Worm (Caenorhabditis elegans) whole organism, young adult: Measurements from ENCODE around the gene hif-1.

ENCODE experiments used
- T26A5.8 ChIP-seq: sonication (generic microtip); optimal IDR thresholded peaks from 2 replicates; lab custom pipeline; 2016; ENCODE audit warnings: missing genetic modification characterization, missing compliant biosample characterization
- athp-1 ChIP-seq: sonication (generic microtip); optimal IDR thresholded peaks from 2 replicates; lab custom pipeline; 2017; ENCODE audit warnings: mild to moderate bottlenecking, missing genetic modification characterization, missing compliant biosample characterization
- attf-3 ChIP-seq: fragments of 200-800 bp; sonication (Bioruptor generic); conservative IDR thresholded peaks from 2 replicates; pipeline ENCODE4 v1.3.6; 2022; ENCODE audit warnings: missing genetic modification reagents, missing genetic modification characterization, missing compliant biosample characterization
- lin-35 ChIP-seq, 3 experiments: fragments of 150-350 bp in 2 of 3; sonication (generic microtip) in 1 of 3; optimal IDR thresholded peaks; 2 replicates each; lab custom pipeline; 2014 to 2018; ENCODE audit warnings: missing biosample characterization in 3 of 3, missing genetic modification characterization in 3 of 3, missing genetic modification reagents in 3 of 3
- nfya-1 ChIP-seq: sonication (generic microtip); optimal IDR thresholded peaks from 2 replicates; lab custom pipeline; 2017; ENCODE audit warnings: antibody characterized with exemption, missing compliant biosample characterization, missing genetic modification characterization, borderline replicate concordance; ENCODE audit not compliant: insufficient read depth
- pha-4 ChIP-seq: fragments of 150-350 bp; sonication (generic microtip); optimal IDR thresholded peaks from 2 replicates; lab custom pipeline; 2014; ENCODE audit warnings: missing biosample characterization, missing genetic modification reagents, missing genetic modification characterization

DNA sequence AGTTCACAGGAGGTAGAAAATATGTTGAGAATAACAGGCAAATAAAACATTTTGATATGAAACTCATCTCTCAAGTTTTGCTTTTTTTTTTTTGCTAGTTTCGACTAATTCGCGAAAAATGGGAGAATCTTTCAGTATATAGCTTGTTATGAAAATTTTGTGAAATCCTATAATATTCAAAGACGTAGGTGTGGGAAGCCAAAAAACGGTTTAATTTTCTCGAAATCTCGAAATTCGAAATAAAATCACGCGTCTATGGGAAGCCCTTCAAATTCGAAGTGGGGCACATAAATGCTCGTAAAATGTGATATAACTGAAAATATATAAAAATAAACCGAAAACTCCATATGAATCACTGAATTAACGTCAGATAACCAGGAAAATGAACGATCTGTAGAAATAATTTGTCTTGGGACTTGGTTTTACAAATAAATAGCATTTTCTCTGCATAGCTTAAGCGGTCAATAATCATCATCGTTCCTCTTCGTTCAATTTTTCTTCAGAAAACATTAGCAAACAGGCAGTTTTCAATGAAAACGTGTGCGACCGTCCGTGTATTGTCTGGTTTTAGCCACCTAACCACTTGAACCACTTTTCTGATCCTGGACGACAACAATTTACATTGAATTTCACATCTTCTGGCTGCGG is 44.9 kb downstream of the hif-1 start, which contains the start of the genes gcy-22 and grl-14:
- no peak for TF ChIP-seq T26A5.8 (tag; lab: Kevin White, UChicago)
- TF ChIP-seq athp-1, result no peak
- TF ChIP-seq nfya-1, result no peak
- TF ChIP-seq lin-35 (GFP tag; optimal IDR thresholded peaks at IDR 0.05; lab: Kevin White, UChicago), result no peak
- no peak for TF ChIP-seq pha-4 (tag; lab: Kevin White, UChicago)
- TF ChIP-seq attf-3, result no peak
